Worm (Caenorhabditis elegans) whole organism, young adult: Measurements from ENCODE around the gene ztf-8.

ENCODE experiments used
- F22D6.2 ChIP-seq: sonication (generic microtip); optimal IDR thresholded peaks from 2 replicates; lab custom pipeline; 2016; ENCODE audit warnings: mild to moderate bottlenecking, missing genetic modification characterization, missing compliant biosample characterization
- ama-1 ChIP-seq, 3 experiments: fragments of 150-350 bp in 1 of 3; sonication (generic microtip) in 2 of 3; optimal IDR thresholded peaks; 2 replicates each; lab custom pipeline; 2014 to 2018; ENCODE audit warnings: missing biosample characterization in 2 of 3, missing genetic modification characterization in 2 of 3, missing genetic modification reagents in 2 of 3
- aptf-2 ChIP-seq: fragments of 200-800 bp; sonication (Bioruptor generic); conservative IDR thresholded peaks from 2 replicates; pipeline ENCODE4 v1.3.6; 2022; ENCODE audit warnings: missing genetic modification reagents, missing genetic modification characterization, missing compliant biosample characterization
- aptf-3 ChIP-seq: fragments of 200-800 bp; sonication (Bioruptor generic); IDR thresholded peaks from 2 replicates; pipeline ENCODE4 v1.3.6; 2022; ENCODE audit warnings: missing genetic modification characterization, missing compliant biosample characterization
- ccch-3 ChIP-seq: fragments of 200-800 bp; sonication (Bioruptor generic); optimal IDR thresholded peaks from 2 replicates; lab custom pipeline; 2018; ENCODE audit warnings: mild to moderate bottlenecking, missing genetic modification characterization, missing compliant biosample characterization
- hlh-12 ChIP-seq: sonication (generic microtip); optimal IDR thresholded peaks from 2 replicates; lab custom pipeline; 2016; ENCODE audit warnings: missing genetic modification characterization, missing compliant biosample characterization
- lin-35 ChIP-seq, 3 experiments: fragments of 150-350 bp in 2 of 3; sonication (generic microtip) in 1 of 3; optimal IDR thresholded peaks; 2 replicates each; lab custom pipeline; 2014 to 2018; ENCODE audit warnings: missing biosample characterization in 3 of 3, missing genetic modification characterization in 3 of 3, missing genetic modification reagents in 3 of 3
- pbrm-1 ChIP-seq: fragments of 200-800 bp; sonication (Bioruptor generic); IDR thresholded peaks from 2 replicates; pipeline ENCODE4 v1.3.6; 2022; ENCODE audit warnings: missing genetic modification reagents, missing genetic modification characterization, missing compliant biosample characterization
- unc-62 ChIP-seq: fragments of 150-350 bp; optimal IDR thresholded peaks from 2 replicates; lab custom pipeline; 2014; ENCODE audit warnings: missing biosample characterization, missing genetic modification reagents, missing genetic modification characterization

DNA sequence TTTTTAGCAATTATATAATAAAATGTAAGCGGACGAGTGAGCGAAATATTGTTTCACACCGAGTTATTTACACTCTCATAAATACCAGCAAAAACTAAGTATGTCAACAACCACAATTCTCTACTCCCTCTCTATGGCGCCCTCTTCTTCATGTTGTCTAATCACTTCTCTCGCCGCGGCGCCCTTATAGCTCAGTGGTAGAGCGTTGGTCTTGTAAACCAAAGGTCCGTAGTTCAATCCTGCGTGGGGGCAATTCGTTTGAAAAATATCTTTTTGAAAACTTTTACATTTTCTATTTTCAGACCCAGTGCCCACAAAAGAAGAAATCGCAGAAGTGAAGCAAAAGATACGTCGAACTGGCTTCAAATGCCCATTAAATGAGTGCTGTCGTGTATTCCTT is 32.5 kb upstream of the ztf-8 start:
- TF ChIP-seq pbrm-1 (GFP tag; lab: Robert Waterston, UW) (peak; percentile 86), aptf-2 (GFP tag; lab: Robert Waterston, UW) (peak; percentile 72; the same call in 1 of the 2 replicates), aptf-3 (peak; percentile 83; the same call in 1 of the 2 replicates), hlh-12 (tag; lab: Kevin White, UChicago) (peak; percentile 61), ccch-3 (no peak), F22D6.2 (tag; lab: Kevin White, UChicago) (peak; percentile 25), unc-62 (GFP tag; lab: Kevin White, UChicago) (no peak), ama-1 (optimal IDR thresholded peaks at IDR 0.05; lab: Kevin White, UChicago) (no peak), ama-1 (GFP tag; optimal IDR thresholded peaks at IDR 0.05; lab: Kevin White, UChicago) (peak; percentile 57 to 76), lin-35 (GFP tag; optimal IDR thresholded peaks at IDR 0.05; lab: Kevin White, UChicago) (peak in 1 of 3 experiments; percentile 43)
